Fruit fly (Drosophila melanogaster) whole organism, prepupa: ENCODE data around the gene raskol.

ENCODE experiments used
- Blimp-1 ChIP-seq: fragments of 200-800 bp; sonication (Bioruptor generic); optimal IDR thresholded peaks from 3 replicates; lab custom pipeline; 2017; ENCODE audit warnings: missing biosample characterization, missing genetic modification characterization, mild to moderate bottlenecking, moderate library complexity, missing genetic modification reagents
- CG10631 ChIP-seq: fragments of 200-800 bp; sonication (Bioruptor generic); optimal IDR thresholded peaks from 2 replicates; lab custom pipeline; 2016; ENCODE audit warnings: missing biosample characterization, missing genetic modification characterization
- CG10669 ChIP-seq: fragments of 200-800 bp; sonication (Bioruptor generic); optimal IDR thresholded peaks from 3 replicates; lab custom pipeline; 2018; ENCODE audit warnings: missing biosample characterization, mild to moderate bottlenecking, missing genetic modification characterization, moderate library complexity
- CG11294 ChIP-seq: fragments of 200-800 bp; sonication (Bioruptor generic); IDR thresholded peaks from 2 replicates; pipeline ENCODE4 v1.3.6; 2022; ENCODE audit warnings: missing biosample characterization, missing genetic modification characterization
- CG11762 ChIP-seq: fragments of 200-800 bp; sonication (Bioruptor generic); optimal IDR thresholded peaks from 3 replicates; lab custom pipeline; 2016; ENCODE audit warnings: missing biosample characterization, missing genetic modification characterization; ENCODE audit not compliant: insufficient read depth
- CG11902 ChIP-seq: fragments of 200-800 bp; sonication (Bioruptor generic); optimal IDR thresholded peaks from 3 replicates; lab custom pipeline; 2016; ENCODE audit warnings: missing biosample characterization, missing genetic modification characterization
- CG15336 ChIP-seq: fragments of 200-800 bp; sonication (Bioruptor generic); IDR thresholded peaks from 2 replicates; pipeline ENCODE4 v1.3.6; 2022; ENCODE audit warnings: missing biosample characterization, missing genetic modification characterization
- CG1621 ChIP-seq: fragments of 200-800 bp; sonication (Bioruptor generic); optimal IDR thresholded peaks from 3 replicates; lab custom pipeline; 2018; ENCODE audit warnings: missing biosample characterization, mild to moderate bottlenecking, missing genetic modification characterization
- CG3032 ChIP-seq: fragments of 200-800 bp; optimal IDR thresholded peaks from 2 replicates; lab custom pipeline; 2019; ENCODE audit warnings: missing biosample characterization, mild to moderate bottlenecking, missing genetic modification characterization, moderate library complexity
- CG31627 ChIP-seq: fragments of 200-800 bp; sonication (Bioruptor generic); optimal IDR thresholded peaks from 3 replicates; lab custom pipeline; 2016; ENCODE audit warnings: missing biosample characterization, missing genetic modification characterization
- CG32006 ChIP-seq: fragments of 200-800 bp; sonication (Bioruptor generic); optimal IDR thresholded peaks from 3 replicates; lab custom pipeline; 2017; ENCODE audit warnings: missing biosample characterization, mild to moderate bottlenecking, missing genetic modification characterization
- CG4318 ChIP-seq: fragments of 200-800 bp; sonication (Bioruptor generic); optimal IDR thresholded peaks from 3 replicates; lab custom pipeline; 2017; ENCODE audit warnings: missing biosample characterization, mild to moderate bottlenecking, missing genetic modification characterization
- CG6163 ChIP-seq: fragments of 200-800 bp; sonication (Bioruptor generic); IDR thresholded peaks from 3 replicates; pipeline ENCODE4 v1.3.6; 2022; ENCODE audit warnings: missing biosample characterization, missing genetic modification characterization
- CG6276 ChIP-seq: fragments of 200-800 bp; sonication (Bioruptor generic); optimal IDR thresholded peaks from 2 replicates; lab custom pipeline; 2017; ENCODE audit warnings: missing biosample characterization, mild to moderate bottlenecking, missing genetic modification characterization
- CG6792 ChIP-seq: fragments of 200-800 bp; sonication (Bioruptor generic); optimal IDR thresholded peaks from 3 replicates; lab custom pipeline; 2016; ENCODE audit warnings: missing biosample characterization, missing genetic modification characterization
- CG6808 ChIP-seq: fragments of 200-800 bp; sonication (Bioruptor generic); optimal IDR thresholded peaks from 3 replicates; lab custom pipeline; 2017; ENCODE audit warnings: missing biosample characterization, missing genetic modification characterization, mild to moderate bottlenecking, moderate library complexity, missing genetic modification reagents
- CG7368 ChIP-seq: fragments of 200-800 bp; sonication (Bioruptor generic); optimal IDR thresholded peaks from 3 replicates; lab custom pipeline; 2016; ENCODE audit warnings: missing biosample characterization, missing genetic modification characterization
- CG8119 ChIP-seq: fragments of 200-800 bp; sonication (Bioruptor generic); IDR thresholded peaks from 3 replicates; pipeline ENCODE4 v1.3.6; 2022; ENCODE audit warnings: missing biosample characterization, missing genetic modification characterization
- CG8319 ChIP-seq: fragments of 200-800 bp; sonication (Bioruptor generic); optimal IDR thresholded peaks from 3 replicates; lab custom pipeline; 2016; ENCODE audit warnings: missing biosample characterization, missing genetic modification characterization
- CG8632 ChIP-seq: fragments of 200-800 bp; sonication (Bioruptor generic); optimal IDR thresholded peaks from 3 replicates; lab custom pipeline; 2016; ENCODE audit warnings: missing biosample characterization, missing genetic modification characterization
- CG9139 ChIP-seq: fragments of 200-800 bp; sonication (Bioruptor generic); optimal IDR thresholded peaks from 3 replicates; lab custom pipeline; 2017; ENCODE audit warnings: missing biosample characterization, mild to moderate bottlenecking, missing genetic modification characterization
- Eip75B ChIP-seq: fragments of 200-800 bp; sonication (Bioruptor generic); optimal IDR thresholded peaks from 3 replicates; lab custom pipeline; 2016; ENCODE audit warnings: missing biosample characterization, missing genetic modification characterization
- Eip78C ChIP-seq: fragments of 200-800 bp; sonication (Bioruptor generic); peaks from one replicate; lab custom pipeline; 2016; ENCODE audit warnings: missing biosample characterization, missing genetic modification characterization
- Ets21C ChIP-seq: fragments of 200-800 bp; sonication (Bioruptor generic); optimal IDR thresholded peaks from 3 replicates; lab custom pipeline; 2016; ENCODE audit warnings: missing biosample characterization, missing genetic modification characterization
- Gug ChIP-seq: fragments of 200-800 bp; sonication (Bioruptor generic); IDR thresholded peaks from 2 replicates; pipeline ENCODE4 v1.3.6; 2022; ENCODE audit warnings: missing biosample characterization, missing genetic modification characterization
- Hr38 ChIP-seq: sonication (Bioruptor generic); optimal IDR thresholded peaks from 2 replicates; lab custom pipeline; 2016; ENCODE audit warnings: missing biosample characterization, missing genetic modification characterization
- Hr39 ChIP-seq: fragments of 200-800 bp; sonication (Bioruptor generic); optimal IDR thresholded peaks from 2 replicates; lab custom pipeline; 2016; ENCODE audit warnings: missing biosample characterization, missing genetic modification characterization
- Lpt ChIP-seq: fragments of 200-800 bp; sonication (Bioruptor generic); optimal IDR thresholded peaks from 3 replicates; lab custom pipeline; 2016; ENCODE audit warnings: missing biosample characterization, missing genetic modification characterization
- Met ChIP-seq: fragments of 200-800 bp; sonication (Bioruptor generic); optimal IDR thresholded peaks from 3 replicates; lab custom pipeline; 2016; ENCODE audit warnings: missing biosample characterization, missing genetic modification characterization
- OdsH ChIP-seq: fragments of 200-800 bp; sonication (Bioruptor generic); optimal IDR thresholded peaks from 3 replicates; lab custom pipeline; 2016; ENCODE audit warnings: missing biosample characterization, missing genetic modification characterization
- Smox ChIP-seq: fragments of 200-800 bp; sonication (Bioruptor generic); optimal IDR thresholded peaks from 3 replicates; lab custom pipeline; 2016; ENCODE audit warnings: missing biosample characterization, missing genetic modification characterization
- Sox102F ChIP-seq: fragments of 200-800 bp; sonication (Bioruptor generic); optimal IDR thresholded peaks from 2 replicates; lab custom pipeline; 2016; ENCODE audit warnings: missing biosample characterization, mild to moderate bottlenecking, missing genetic modification characterization
- Sox15 ChIP-seq: fragments of 200-800 bp; sonication (Bioruptor generic); optimal IDR thresholded peaks from 3 replicates; lab custom pipeline; 2016; ENCODE audit warnings: missing biosample characterization, missing genetic modification characterization
- acj6 ChIP-seq: fragments of 200-800 bp; sonication (Bioruptor generic); optimal IDR thresholded peaks from 3 replicates; lab custom pipeline; 2016; ENCODE audit warnings: missing biosample characterization, missing genetic modification characterization
- cyc ChIP-seq: fragments of 200-800 bp; sonication (Bioruptor generic); optimal IDR thresholded peaks from 3 replicates; lab custom pipeline; 2016; ENCODE audit warnings: missing biosample characterization, missing genetic modification characterization
- dac ChIP-seq: fragments of 200-800 bp; sonication (Bioruptor generic); optimal IDR thresholded peaks from 2 replicates; lab custom pipeline; 2017; ENCODE audit warnings: missing biosample characterization, mild to moderate bottlenecking, missing genetic modification characterization
- dsx ChIP-seq: fragments of 200-800 bp; optimal IDR thresholded peaks from 3 replicates; lab custom pipeline; 2019; ENCODE audit warnings: missing biosample characterization, mild to moderate bottlenecking, missing genetic modification characterization, moderate library complexity; ENCODE audit not compliant: poor library complexity, severe bottlenecking
- eg ChIP-seq: fragments of 200-800 bp; sonication (Bioruptor generic); IDR thresholded peaks from 3 replicates; pipeline ENCODE4 v1.3.6; 2022; ENCODE audit warnings: missing biosample characterization, missing genetic modification characterization
- esn ChIP-seq: fragments of 200-800 bp; sonication (Bioruptor generic); optimal IDR thresholded peaks from 2 replicates; lab custom pipeline; 2016; ENCODE audit warnings: missing biosample characterization, mild to moderate bottlenecking, missing genetic modification characterization, moderate library complexity
- fd59A ChIP-seq: fragments of 200-800 bp; sonication (Bioruptor generic); optimal IDR thresholded peaks from 2 replicates; lab custom pipeline; 2017; ENCODE audit warnings: missing biosample characterization, mild to moderate bottlenecking, missing genetic modification characterization, missing genetic modification reagents
- fkh ChIP-seq: fragments of 200-800 bp; sonication (Bioruptor generic); optimal IDR thresholded peaks from 3 replicates; lab custom pipeline; 2017; ENCODE audit warnings: missing biosample characterization, mild to moderate bottlenecking, missing genetic modification characterization, moderate library complexity
- lz ChIP-seq: fragments of 200-800 bp; sonication (Bioruptor generic); optimal IDR thresholded peaks from 3 replicates; lab custom pipeline; 2016; ENCODE audit warnings: missing biosample characterization, missing genetic modification characterization
- pdm3 ChIP-seq: fragments of 200-800 bp; sonication (Bioruptor generic); optimal IDR thresholded peaks from 3 replicates; lab custom pipeline; 2016; ENCODE audit warnings: missing biosample characterization, missing genetic modification characterization
- salr ChIP-seq, 2 experiments: fragments of 200-800 bp; sonication (Bioruptor generic); optimal IDR thresholded peaks; 3 replicates each; lab custom pipeline; 2016 to 2018; ENCODE audit warnings: missing biosample characterization in 2 of 2, missing genetic modification characterization in 2 of 2, mild to moderate bottlenecking in 1 of 2
- spab ChIP-seq: fragments of 200-800 bp; sonication (Bioruptor generic); optimal IDR thresholded peaks from 2 replicates; lab custom pipeline; 2017; ENCODE audit warnings: missing biosample characterization, mild to moderate bottlenecking, missing genetic modification characterization, missing genetic modification reagents
- ss ChIP-seq, 2 experiments: fragments of 200-800 bp; sonication (Bioruptor generic); optimal IDR thresholded peaks; 2 replicates in 1 of 2; 3 replicates in 1 of 2; lab custom pipeline; 2017 to 2018; ENCODE audit warnings: mild to moderate bottlenecking in 2 of 2, missing biosample characterization in 2 of 2, missing genetic modification characterization in 2 of 2, moderate library complexity in 1 of 2
- svp ChIP-seq: fragments of 200-800 bp; sonication (Bioruptor generic); peaks from one replicate; lab custom pipeline; 2016; ENCODE audit warnings: missing biosample characterization, missing genetic modification characterization
- topi ChIP-seq: fragments of 200-800 bp; sonication (Bioruptor generic); optimal IDR thresholded peaks from 3 replicates; lab custom pipeline; 2016; ENCODE audit warnings: missing biosample characterization, missing genetic modification characterization
- vri ChIP-seq: fragments of 200-800 bp; sonication (Bioruptor generic); optimal IDR thresholded peaks from 3 replicates; lab custom pipeline; 2016; ENCODE audit warnings: missing biosample characterization, mild to moderate bottlenecking, missing genetic modification characterization

Gene raskol

dm6 chrX:17756845-17757244 lies 46.9 kb downstream of the raskol start:
- no peak for TF ChIP-seq svp (GFP tag; lab: Kevin White, UChicago)
- no peak for TF ChIP-seq CG1621 (tag; lab: Kevin White, UChicago)
- no peak for TF ChIP-seq CG10669 (GFP tag; lab: Kevin White, UChicago)
- TF ChIP-seq Hr38 = no peak
- TF ChIP-seq CG8632 (GFP tag; lab: Kevin White, UChicago) = no peak
- TF ChIP-seq OdsH (GFP tag; lab: Kevin White, UChicago) = no peak
- no peak for TF ChIP-seq topi
- TF ChIP-seq Blimp-1 = no peak
- TF ChIP-seq acj6 (GFP tag; lab: Kevin White, UChicago) = no peak
- TF ChIP-seq Eip75B = no peak
- TF ChIP-seq CG11294 (GFP tag; lab: Robert Waterston, UW) = no peak
- no peak for TF ChIP-seq CG11902
- no peak for TF ChIP-seq CG7368 (GFP tag; lab: Kevin White, UChicago)
- no peak for TF ChIP-seq CG6808
- TF ChIP-seq esn (GFP tag; lab: Kevin White, UChicago) = no peak
- no peak for TF ChIP-seq cyc (GFP tag; lab: Kevin White, UChicago)
- no peak for TF ChIP-seq Smox (GFP tag; lab: Kevin White, UChicago)

DNA sequence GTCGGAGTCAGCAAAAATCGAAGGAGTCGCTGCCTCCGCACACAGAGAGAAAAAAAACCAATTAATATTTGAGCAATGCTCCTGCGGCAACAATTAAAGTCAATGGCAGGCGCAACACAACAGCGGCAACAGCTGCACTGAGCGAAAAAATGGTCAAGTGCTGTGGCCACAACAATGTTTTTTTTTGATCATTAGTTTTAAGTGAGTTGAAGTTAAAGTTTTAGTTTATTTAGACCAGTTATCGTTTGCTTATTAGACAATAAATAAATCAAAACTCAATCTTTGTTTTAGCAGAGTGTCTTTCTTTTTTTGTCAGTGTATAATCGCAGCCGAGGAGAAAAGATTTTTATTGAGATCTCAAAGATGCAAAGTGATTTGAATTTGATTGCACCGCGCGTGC lies 50.6 kb downstream of the raskol start:
- peak; percentile 74 for TF ChIP-seq CG31627 (GFP tag; lab: Kevin White, UChicago)
- TF ChIP-seq dac = no peak
- peak; percentile 76 for TF ChIP-seq Hr39 (GFP tag; lab: Kevin White, UChicago)
- TF ChIP-seq Gug (GFP tag; lab: Robert Waterston, UW) = no peak
- peak; percentile 75 for TF ChIP-seq Met (GFP tag; lab: Kevin White, UChicago)
- peak; percentile 60 for TF ChIP-seq Ets21C (GFP tag; lab: Kevin White, UChicago)
- TF ChIP-seq dsx (GFP tag; lab: Kevin White, UChicago) = peak; percentile 11
- TF ChIP-seq Sox15 (GFP tag; lab: Kevin White, UChicago) = peak; percentile 10
- peak; percentile 69 for TF ChIP-seq cyc (GFP tag; lab: Kevin White, UChicago)
- peak; percentile 37 for TF ChIP-seq vri (GFP tag; lab: Kevin White, UChicago)
- peak; percentile 44 for TF ChIP-seq Eip75B
- TF ChIP-seq CG32006 (GFP tag; lab: Kevin White, UChicago) = no peak
- TF ChIP-seq Sox102F (GFP tag; lab: Kevin White, UChicago) = peak; percentile 68
- peak; percentile 48 for TF ChIP-seq CG10669 (GFP tag; lab: Kevin White, UChicago)
- TF ChIP-seq CG8319 (GFP tag; lab: Kevin White, UChicago) = no peak
- peak; percentile 51 for TF ChIP-seq CG6808
- peak in 1 of 2 experiments; percentile 19 for TF ChIP-seq salr (GFP tag; optimal IDR thresholded peaks at IDR 0.05; lab: Kevin White, UChicago)
- no peak for TF ChIP-seq CG4318
- TF ChIP-seq ss (GFP tag; optimal IDR thresholded peaks at IDR 0.05; lab: Kevin White, UChicago) = peak in 1 of 2 experiments; percentile 35
- no peak for TF ChIP-seq CG6276 (GFP tag; lab: Kevin White, UChicago)
- TF ChIP-seq CG9139 = no peak
- TF ChIP-seq CG8632 (GFP tag; lab: Kevin White, UChicago) = peak; percentile 41
- peak; percentile 79 for TF ChIP-seq OdsH (GFP tag; lab: Kevin White, UChicago)
- peak; percentile 79 for TF ChIP-seq Eip78C (GFP tag; lab: Kevin White, UChicago)
- peak; percentile 31 for TF ChIP-seq CG3032 (tag; lab: Kevin White, UChicago)
- peak; percentile 45 for TF ChIP-seq pdm3 (GFP tag; lab: Kevin White, UChicago)
- TF ChIP-seq Smox (GFP tag; lab: Kevin White, UChicago) = peak; percentile 68
- TF ChIP-seq CG7368 (GFP tag; lab: Kevin White, UChicago) = no peak
- TF ChIP-seq CG1621 (tag; lab: Kevin White, UChicago) = peak; percentile 8
- peak; percentile 58 for TF ChIP-seq fd59A (GFP tag; lab: Kevin White, UChicago)
- no peak for TF ChIP-seq eg (GFP tag; lab: Robert Waterston, UW)
- TF ChIP-seq svp (GFP tag; lab: Kevin White, UChicago) = peak; percentile 86
- TF ChIP-seq CG6792 (GFP tag; lab: Kevin White, UChicago) = peak; percentile 44
- no peak for TF ChIP-seq CG8119 (GFP tag; lab: Robert Waterston, UW)
- no peak for TF ChIP-seq CG11762 (GFP tag; lab: Kevin White, UChicago)
- peak; percentile 46; the same call in 1 of the 3 replicates for TF ChIP-seq CG6163 (GFP tag; lab: Robert Waterston, UW)
- no peak for TF ChIP-seq fkh
- TF ChIP-seq Lpt (GFP tag; lab: Kevin White, UChicago) = no peak
- peak; percentile 43 for TF ChIP-seq CG10631 (GFP tag; lab: Kevin White, UChicago)
- peak; percentile 30 for TF ChIP-seq spab (GFP tag; lab: Kevin White, UChicago)
- TF ChIP-seq acj6 (GFP tag; lab: Kevin White, UChicago) = peak; percentile 47
- no peak for TF ChIP-seq CG15336 (GFP tag; lab: Robert Waterston, UW)
- peak; percentile 69 for TF ChIP-seq lz (GFP tag; lab: Kevin White, UChicago)
